Worm (Caenorhabditis elegans) whole organism, late embryonic: ENCODE data around the gene mrp-6.

Experiments used
- F13H6.1 ChIP-seq: sonication (generic microtip); optimal IDR thresholded peaks from 2 replicates; lab custom pipeline; 2016; ENCODE audit warnings: missing genetic modification characterization, missing compliant biosample characterization
- ahr-1 ChIP-seq: sonication (generic microtip); optimal IDR thresholded peaks from 2 replicates; lab custom pipeline; 2016; ENCODE audit warnings: missing genetic modification characterization, missing compliant biosample characterization
- ceh-30 ChIP-seq: fragments of 150-350 bp; optimal IDR thresholded peaks from 2 replicates; lab custom pipeline; 2014; ENCODE audit warnings: missing biosample characterization, missing genetic modification characterization
- ceh-31 ChIP-seq: sonication (generic microtip); optimal IDR thresholded peaks from 2 replicates; lab custom pipeline; 2016; ENCODE audit warnings: missing genetic modification characterization, missing compliant biosample characterization
- elt-4 ChIP-seq: sonication (generic microtip); optimal IDR thresholded peaks from 2 replicates; lab custom pipeline; 2016; ENCODE audit warnings: missing genetic modification characterization, missing compliant biosample characterization
- eyg-1 ChIP-seq: sonication (generic microtip); optimal IDR thresholded peaks from 2 replicates; lab custom pipeline; 2016; ENCODE audit warnings: missing genotype, missing genetic modification characterization, missing compliant biosample characterization
- fax-1 ChIP-seq: sonication (generic microtip); optimal IDR thresholded peaks from 2 replicates; lab custom pipeline; 2016; ENCODE audit warnings: missing genotype, missing genetic modification characterization, missing compliant biosample characterization
- hlh-30 ChIP-seq: sonication (generic microtip); optimal IDR thresholded peaks from 2 replicates; lab custom pipeline; 2017; ENCODE audit warnings: antibody characterized with exemption, missing genetic modification characterization, missing compliant biosample characterization; ENCODE audit not compliant: insufficient read depth
- hlh-8 ChIP-seq: sonication (generic microtip); optimal IDR thresholded peaks from 2 replicates; lab custom pipeline; 2016; ENCODE audit warnings: missing genotype, missing genetic modification characterization, missing compliant biosample characterization
- lim-6 ChIP-seq: sonication (generic microtip); optimal IDR thresholded peaks from 2 replicates; lab custom pipeline; 2016; ENCODE audit warnings: missing genetic modification characterization, missing compliant biosample characterization
- nfya-1 ChIP-seq: sonication (generic microtip); optimal IDR thresholded peaks from 2 replicates; lab custom pipeline; 2017; ENCODE audit warnings: missing genetic modification characterization, mild to moderate bottlenecking, missing compliant biosample characterization, antibody characterized with exemption, moderate library complexity
- npax-4 ChIP-seq: sonication (generic microtip); optimal IDR thresholded peaks from 2 replicates; lab custom pipeline; 2016; ENCODE audit warnings: missing genetic modification characterization, missing compliant biosample characterization
- odd-2 ChIP-seq: sonication (generic microtip); optimal IDR thresholded peaks from 2 replicates; lab custom pipeline; 2017; ENCODE audit warnings: antibody characterized with exemption, mild to moderate bottlenecking, missing genetic modification characterization, missing compliant biosample characterization
- pag-3 ChIP-seq: sonication (generic microtip); optimal IDR thresholded peaks from 2 replicates; lab custom pipeline; 2016; ENCODE audit warnings: missing compliant biosample characterization, missing genetic modification characterization, borderline replicate concordance
- pat-9 ChIP-seq: fragments of 200-800 bp; sonication (Bioruptor generic); optimal IDR thresholded peaks from 2 replicates; lab custom pipeline; 2018; ENCODE audit warnings: mild to moderate bottlenecking, missing genetic modification characterization, moderate library complexity, missing compliant biosample characterization
- pqm-1 ChIP-seq: sonication (generic microtip); optimal IDR thresholded peaks from 2 replicates; lab custom pipeline; 2016; ENCODE audit warnings: missing genetic modification characterization, missing compliant biosample characterization
- ref-2 ChIP-seq: sonication (generic microtip); optimal IDR thresholded peaks from 2 replicates; lab custom pipeline; 2016; ENCODE audit warnings: missing genetic modification characterization, missing compliant biosample characterization
- rnt-1 ChIP-seq: sonication (generic microtip); optimal IDR thresholded peaks from 2 replicates; lab custom pipeline; 2016; ENCODE audit warnings: missing genetic modification characterization, missing compliant biosample characterization
- tbx-2 ChIP-seq: sonication (generic microtip); optimal IDR thresholded peaks from 2 replicates; lab custom pipeline; 2016; ENCODE audit warnings: missing genetic modification characterization, missing compliant biosample characterization
- ttx-3 ChIP-seq: sonication (generic microtip); optimal IDR thresholded peaks from 2 replicates; lab custom pipeline; 2016; ENCODE audit warnings: missing genetic modification reagents, missing genetic modification characterization, missing compliant biosample characterization
- unc-42 ChIP-seq: sonication (generic microtip); optimal IDR thresholded peaks from 2 replicates; lab custom pipeline; 2016; ENCODE audit warnings: missing genotype, missing genetic modification characterization, missing compliant biosample characterization
- unc-86 ChIP-seq: sonication (generic microtip); optimal IDR thresholded peaks from 2 replicates; lab custom pipeline; 2016; ENCODE audit warnings: missing genetic modification characterization, missing compliant biosample characterization

Gene mrp-6

DNA sequence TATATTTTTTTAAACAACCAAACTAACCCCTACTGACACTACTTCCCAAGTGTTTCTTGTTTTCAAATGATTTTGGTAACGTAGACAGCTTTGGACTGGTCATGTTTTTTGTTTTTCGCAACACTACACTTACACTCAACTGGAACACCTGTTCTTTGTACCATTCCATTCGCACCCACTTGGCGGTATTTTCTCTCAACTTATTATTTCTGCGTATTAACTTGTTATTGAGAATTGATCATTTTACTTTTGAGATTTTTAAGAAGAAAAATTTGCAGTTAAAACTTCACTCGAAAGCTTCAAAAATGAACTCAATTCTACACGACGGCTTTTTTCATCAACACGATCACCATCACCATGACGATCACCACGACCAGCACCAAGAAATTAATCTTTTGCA is 51.7 kb downstream of the mrp-6 start, which contains the start of gene ZK470.2:
TSS of gene ZK470.2 (plus strand) at position 301 of the 400 bp plus-strand sequence.
- TF ChIP-seq hlh-30: no peak
- no peak for TF ChIP-seq pat-9 (tag; lab: Kevin White, UChicago)
- TF ChIP-seq unc-42 (tag; lab: Kevin White, UChicago): no peak
- TF ChIP-seq pag-3 (tag; lab: Kevin White, UChicago): no peak
- no peak for TF ChIP-seq pqm-1 (tag; lab: Kevin White, UChicago)
- TF ChIP-seq tbx-2 (tag; lab: Kevin White, UChicago): no peak
- TF ChIP-seq ceh-31 (tag; lab: Kevin White, UChicago): no peak
- no peak for TF ChIP-seq fax-1
- TF ChIP-seq hlh-8: no peak
- TF ChIP-seq npax-4: no peak
- TF ChIP-seq, all 69 proteins: peak for 0

ce11 chrX:4133378-4133777 is 53.2 kb downstream of the mrp-6 start:
- TF ChIP-seq rnt-1: no peak

DNA sequence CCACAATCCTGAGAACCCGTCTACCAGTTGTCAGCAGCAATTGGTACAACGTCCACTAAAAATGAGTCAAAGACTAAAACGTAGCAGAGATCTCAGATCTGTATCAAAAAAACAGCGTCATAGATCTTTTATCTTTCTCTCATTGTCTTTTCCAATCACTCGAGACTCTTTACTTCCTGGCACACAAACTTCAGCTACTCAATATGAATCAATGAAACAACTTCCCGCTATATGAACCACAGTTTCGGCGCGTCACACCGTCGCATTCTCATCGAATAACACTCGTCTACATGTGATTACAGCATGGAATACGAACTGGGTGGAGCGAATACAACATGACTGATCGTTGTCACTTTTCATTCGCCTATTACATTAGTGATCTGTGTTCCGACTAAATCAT is 54.3 kb downstream of the mrp-6 start:
- TF ChIP-seq ahr-1: no peak
- no peak for TF ChIP-seq ceh-30 (tag; lab: Kevin White, UChicago)
- TF ChIP-seq, all 69 proteins: peak for 0

- TF ChIP-seq ceh-30 (tag; lab: Kevin White, UChicago) (no peak), eyg-1 (tag; lab: Kevin White, UChicago) (no peak), elt-4 (tag; lab: Kevin White, UChicago) (no peak), ceh-31 (tag; lab: Kevin White, UChicago) (no peak), unc-86 (no peak), unc-42 (tag; lab: Kevin White, UChicago) (no peak), F13H6.1 (no peak), npax-4 (no peak), nfya-1 (no peak), ref-2 (tag; lab: Kevin White, UChicago) (no peak), ttx-3 (tag; lab: Kevin White, UChicago) (no peak), odd-2 (no peak), lim-6 (tag; lab: Kevin White, UChicago) (no peak)
Observed at ce11 chrX:4131354-4131753, 55.2 kb downstream of the mrp-6 start.

DNA sequence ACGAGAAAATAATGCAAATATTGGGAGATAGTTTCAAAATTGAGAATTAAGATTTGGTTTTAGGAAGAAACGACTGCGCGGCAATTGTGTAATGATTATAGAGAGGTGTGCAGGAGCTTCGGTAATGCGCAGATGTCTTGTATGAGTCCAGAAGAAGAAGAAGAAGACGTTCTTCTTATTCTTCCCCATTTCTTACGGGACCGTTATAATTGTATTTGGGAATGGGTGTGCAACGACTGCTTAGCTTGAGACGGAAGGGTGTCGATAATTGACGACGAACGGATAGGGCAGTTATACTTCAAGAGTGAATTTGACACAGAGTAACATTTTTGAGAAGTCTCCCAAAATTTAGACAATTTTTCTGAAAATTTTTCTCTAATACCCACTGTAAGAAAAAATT is 57.9 kb downstream of the mrp-6 start:
- TF ChIP-seq unc-42 (tag; lab: Kevin White, UChicago) (peak; percentile 57), nfya-1 (no peak)
